Worm (Caenorhabditis elegans): ENCODE measurements around the gene F36G3.3.
A peak's percentile ranks its signal among the peaks of the same experiment; 100 is the strongest.

The F36G3.3 gene

DNA sequence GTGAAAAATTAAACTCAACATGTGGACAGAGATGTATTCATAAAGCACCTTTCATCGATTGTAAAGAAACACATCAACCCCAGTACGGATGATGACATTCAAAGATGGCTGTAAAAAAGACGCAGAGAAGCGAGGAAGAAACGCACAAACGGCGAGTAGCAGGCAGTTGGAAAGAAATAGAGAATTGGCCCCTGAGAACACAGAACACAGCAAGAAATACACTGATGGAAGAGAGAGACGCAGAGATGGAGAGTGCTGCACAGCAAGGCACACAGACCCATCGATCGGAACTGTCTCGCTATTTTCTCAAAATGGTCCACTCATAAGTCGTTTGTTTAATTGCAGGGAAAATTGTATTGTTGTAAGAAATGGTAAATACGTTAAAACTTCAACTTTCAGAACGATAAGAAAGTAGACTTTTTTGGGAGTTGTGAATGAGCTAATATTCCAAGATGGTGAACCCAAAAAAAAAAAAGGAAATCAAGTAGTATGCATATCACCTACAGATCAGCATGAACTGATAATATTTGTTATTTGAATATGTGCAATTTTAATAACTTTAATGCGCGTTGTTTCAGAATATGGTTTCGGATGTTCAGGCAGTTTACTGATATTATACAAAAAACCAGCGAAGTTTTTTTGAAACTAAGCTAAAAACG is 24.1 kb downstream of the F36G3.3 start (continued):
- no peak for TF ChIP-seq nhr-102 (tag; optimal IDR thresholded peaks at IDR 0.05)
- TF ChIP-seq mxl-3 (GFP tag; optimal IDR thresholded peaks at IDR 0.05), result peak; percentile 40
- TF ChIP-seq nhr-77 (tag; optimal IDR thresholded peaks at IDR 0.05), result no peak
- peak; percentile 82 for TF ChIP-seq hmg-1.1 (GFP tag; IDR thresholded peaks at IDR 0.05)
- TF ChIP-seq pha-4 (GFP tag; IDR thresholded peaks at IDR 0.05), result no peak
- peak; percentile 72 for TF ChIP-seq pha-4 (tag; optimal IDR thresholded peaks at IDR 0.05)
- peak; percentile 86 for TF ChIP-seq dve-1 (tag; optimal IDR thresholded peaks at IDR 0.05; ENCODE audit: insufficient read depth)
- TF ChIP-seq ceh-28 (tag; optimal IDR thresholded peaks at IDR 0.05), result peak; percentile 38
- TF ChIP-seq arid-1 (GFP tag; conservative IDR thresholded peaks at IDR 0.05), result 0 out of 2 replicates have a peak, but pooled peaks have one; percentile 43

ce11 chrX:9831215-9831614 is 32.6 kb downstream of the F36G3.3 start, which contains the start of gene rrc-1:
Gene rrc-1, minus strand, starts transcription at chrX:9831288.
- TF ChIP-seq ceh-20 (GFP tag; IDR thresholded peaks at IDR 0.05), result 0 out of 2 replicates have a peak, but pooled peaks have one; percentile 16
- peak in 1 of 2 experiments; percentile 70 for TF ChIP-seq unc-62 (GFP tag; optimal IDR thresholded peaks at IDR 0.05 in 1 of 2)
- no peak for TF ChIP-seq unc-62 (tag; optimal IDR thresholded peaks at IDR 0.05)
- peak; percentile 94 for TF ChIP-seq aha-1 (tag)
- no peak for TF ChIP-seq F44E2.7 (GFP tag; IDR thresholded peaks at IDR 0.05)

DNA sequence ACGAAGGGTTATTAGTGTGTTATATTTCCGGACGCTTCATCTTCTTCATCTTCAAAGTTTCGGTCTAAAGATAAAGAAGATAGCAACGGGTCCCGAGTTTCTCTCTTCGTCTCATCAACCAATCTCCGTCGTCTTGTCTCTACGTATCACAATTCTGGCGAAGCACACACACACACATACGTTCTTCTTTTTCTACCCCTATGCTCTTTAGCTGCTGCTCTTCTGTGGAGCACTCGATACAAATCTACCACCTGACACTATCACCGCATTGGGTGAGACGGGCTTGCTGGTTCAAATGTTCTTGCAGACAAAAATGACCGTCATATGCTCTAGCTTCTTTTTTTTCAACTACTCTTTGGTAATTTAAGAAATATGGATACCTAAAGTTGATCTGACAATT is 33.7 kb downstream of the F36G3.3 start:
- peak; percentile 41 for TF ChIP-seq hlh-11 (tag; optimal IDR thresholded peaks at IDR 0.05)
- no peak for TF ChIP-seq egl-27 (tag; optimal IDR thresholded peaks at IDR 0.05)
- peak; percentile 20 for TF ChIP-seq hlh-30 (tag; optimal IDR thresholded peaks at IDR 0.05; ENCODE audit: insufficient read depth)
- no peak for TF ChIP-seq zfp-2 (tag; optimal IDR thresholded peaks at IDR 0.05)
- TF ChIP-seq nhr-11 (tag; optimal IDR thresholded peaks at IDR 0.05), result peak; percentile 28
- no peak for TF ChIP-seq mxl-3 (GFP tag; optimal IDR thresholded peaks at IDR 0.05)
- TF ChIP-seq aha-1 (tag), result peak; percentile 14
- no peak for TF ChIP-seq T26A8.4 (GFP tag; IDR thresholded peaks at IDR 0.05)
- TF ChIP-seq set-16 (GFP tag; IDR thresholded peaks at IDR 0.05), result no peak
- TF ChIP-seq R02D3.7 (tag; optimal IDR thresholded peaks at IDR 0.05), result no peak
- TF ChIP-seq nhr-111 (GFP tag; optimal IDR thresholded peaks at IDR 0.05), result no peak

DNA sequence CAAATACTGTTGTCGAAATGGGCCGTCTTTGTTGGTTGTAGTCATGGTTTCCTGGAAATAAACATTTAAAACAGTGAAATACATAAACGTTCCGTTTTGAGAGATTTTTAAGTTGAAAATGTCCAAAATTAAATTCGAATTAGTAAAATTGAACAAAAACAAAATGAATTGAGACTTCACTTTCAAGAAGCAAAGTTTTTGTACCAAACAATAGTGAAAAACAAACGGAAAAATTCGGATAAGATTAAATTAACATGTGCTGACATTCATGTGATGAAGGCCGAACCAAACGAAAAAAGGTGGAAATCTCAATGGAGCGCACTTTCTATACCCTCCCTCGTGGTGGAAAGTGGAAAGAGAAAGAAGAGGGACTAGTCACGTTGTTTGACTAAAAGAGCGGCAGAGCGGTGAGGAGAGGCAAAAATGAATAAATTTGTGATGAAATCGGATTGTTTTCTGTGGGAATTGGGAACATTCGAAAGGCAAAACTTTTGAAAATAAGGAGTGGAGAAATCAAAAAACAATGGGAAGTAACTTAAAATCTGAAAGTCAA is 39.4 kb downstream of the F36G3.3 start, which contains the start of gene ipla-2:
ipla-2 (minus strand) TSS at position 51 of the 553 bp plus-strand sequence.
- TF ChIP-seq Y105C5A.15 (GFP tag; IDR thresholded peaks at IDR 0.05) (no peak), daf-12 (tag; optimal IDR thresholded peaks at IDR 0.05) (no peak), dmd-8 (GFP tag; IDR thresholded peaks at IDR 0.05) (no peak), tra-1 (GFP tag; IDR thresholded peaks at IDR 0.05) (no peak; the same call in 1 of the 2 replicates), zfp-2 (tag; optimal IDR thresholded peaks at IDR 0.05) (no peak), fkh-10 (GFP tag; optimal IDR thresholded peaks at IDR 0.05) (peak; percentile 85), snpc-1.2 (GFP tag; IDR thresholded peaks at IDR 0.05) (no peak), egl-27 (tag; optimal IDR thresholded peaks at IDR 0.05) (no peak), dpl-1 (GFP tag; optimal IDR thresholded peaks at IDR 0.05) (peak; percentile 45), Y48G9A.11 (GFP tag; IDR thresholded peaks at IDR 0.05) (no peak), nhr-237 (tag; optimal IDR thresholded peaks at IDR 0.05) (no peak), F49E8.2 (tag; optimal IDR thresholded peaks at IDR 0.05; ENCODE audit: borderline replicate concordance) (no peak), nhr-6 (tag; optimal IDR thresholded peaks at IDR 0.05) (peak; percentile 67), unc-62 (GFP tag; optimal IDR thresholded peaks at IDR 0.05 in 1 of 2) (no peak), unc-62 (tag; optimal IDR thresholded peaks at IDR 0.05) (no peak), daf-19 (GFP tag; conservative IDR thresholded peaks at IDR 0.05) (no peak), ceh-32 (tag; optimal IDR thresholded peaks at IDR 0.05; ENCODE audit: poor library complexity) (no peak), nhr-28 (tag; optimal IDR thresholded peaks at IDR 0.05) (peak; percentile 46), nhr-41 (GFP tag; IDR thresholded peaks at IDR 0.05) (no peak), ceh-20 (GFP tag; IDR thresholded peaks at IDR 0.05) (no peak), spr-1 (tag; optimal IDR thresholded peaks at IDR 0.05) (no peak), ztf-11 (tag; optimal IDR thresholded peaks at IDR 0.05) (no peak), hif-1 (tag; optimal IDR thresholded peaks at IDR 0.05) (peak in 1 of 2 experiments; percentile 61), lim-7 (GFP tag; IDR thresholded peaks at IDR 0.05) (no peak), pha-4 (GFP tag; IDR thresholded peaks at IDR 0.05) (no peak), pha-4 (tag; optimal IDR thresholded peaks at IDR 0.05) (peak; percentile 64), daf-8 (GFP tag; IDR thresholded peaks at IDR 0.05) (no peak), mxl-2 (GFP tag; conservative IDR thresholded peaks at IDR 0.05) (no peak)
